Fruit fly (Drosophila melanogaster): ENCODE measurements around the gene yip7.
A peak's percentile ranks its signal among the peaks of the same experiment; 100 is the strongest.

The yip7 gene

DNA sequence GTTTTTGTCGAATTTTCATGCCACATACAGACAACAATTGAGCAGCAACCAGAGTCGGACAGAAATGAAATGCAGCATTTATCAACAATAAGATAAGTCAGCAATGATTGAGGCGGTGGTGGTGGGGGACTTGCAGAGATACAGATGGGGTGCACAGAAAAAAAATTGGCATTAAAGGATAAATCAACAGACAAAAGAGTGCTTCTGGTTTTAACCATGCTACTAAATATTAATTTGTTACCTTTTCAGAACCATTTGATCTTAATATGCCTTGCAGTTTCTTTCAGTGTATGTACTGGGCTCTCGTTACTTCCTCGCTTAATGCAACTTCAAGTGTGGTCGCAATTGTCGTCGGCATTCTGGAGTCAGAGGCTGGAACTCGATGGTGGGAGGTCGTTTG, 46.3 kb upstream of the yip7 start (continued):
- peak; percentile 9 for TF ChIP-seq CG6654 (GFP tag; optimal IDR thresholded peaks at IDR 0.05)
- TF ChIP-seq az2 (GFP tag; optimal IDR thresholded peaks at IDR 0.05) = peak; percentile 21
- TF ChIP-seq sc (optimal IDR thresholded peaks at IDR 0.05) = no peak
- no peak for TF ChIP-seq sc (GFP tag; optimal IDR thresholded peaks at IDR 0.05)
- peak; percentile 68 for TF ChIP-seq CG7839 (tag; optimal IDR thresholded peaks at IDR 0.05)
- TF ChIP-seq H15 (GFP tag; IDR thresholded peaks at IDR 0.05) = peak; percentile 66
- no peak for TF ChIP-seq CG11560 (tag; IDR thresholded peaks at IDR 0.05)
- TF ChIP-seq CG18262 (tag; optimal IDR thresholded peaks at IDR 0.05) = peak; percentile 62
- no peak for TF ChIP-seq D19B (GFP tag; optimal IDR thresholded peaks at IDR 0.05)
- no peak for TF ChIP-seq Sin3A (optimal IDR thresholded peaks at IDR 0.05)
- peak; percentile 66 for TF ChIP-seq tin (GFP tag; optimal IDR thresholded peaks at IDR 0.05)
- peak; percentile 34; the same call in 1 of the 2 replicates for TF ChIP-seq seq (GFP tag; IDR thresholded peaks at IDR 0.05)
- TF ChIP-seq E2f1 (GFP tag; IDR thresholded peaks at IDR 0.05) = peak; percentile 47; the same call in 1 of the 2 replicates
- TF ChIP-seq CG6683 (GFP tag; optimal IDR thresholded peaks at IDR 0.05) = no peak
- TF ChIP-seq aop (GFP tag; IDR thresholded peaks at IDR 0.05) = 0 out of 2 replicates have a peak, but pooled peaks have one; percentile 11
- no peak for TF ChIP-seq rib (GFP tag; IDR thresholded peaks at IDR 0.05)
- no peak for TF ChIP-seq Neu2 (GFP tag; optimal IDR thresholded peaks at IDR 0.05; ENCODE audit: borderline replicate concordance)
- no peak for TF ChIP-seq wdn (GFP tag; IDR thresholded peaks at IDR 0.05)
- TF ChIP-seq CG7357 (GFP tag; IDR thresholded peaks at IDR 0.05) = peak; percentile 43; the same call in 1 of the 3 replicates
- no peak for TF ChIP-seq maf-S (GFP tag; optimal IDR thresholded peaks at IDR 0.05)
- TF ChIP-seq NK7.1 (GFP tag; optimal IDR thresholded peaks at IDR 0.05) = peak; percentile 42
- TF ChIP-seq CG10274 (GFP tag; optimal IDR thresholded peaks at IDR 0.05) = no peak
- TF ChIP-seq slbo (GFP tag; IDR thresholded peaks at IDR 0.05) = no peak
- TF ChIP-seq hb (GFP tag; IDR thresholded peaks at IDR 0.05; ENCODE audit: partially characterized antibody) = no peak
- no peak for TF ChIP-seq sqz (GFP tag; optimal IDR thresholded peaks at IDR 0.05)
- TF ChIP-seq CG17361 (GFP tag; IDR thresholded peaks at IDR 0.05) = peak; percentile 34; the same call in 1 of the 3 replicates
- no peak for TF ChIP-seq Fer2 (tag; optimal IDR thresholded peaks at IDR 0.05)
- TF ChIP-seq run (tag; optimal IDR thresholded peaks at IDR 0.05) = no peak
- peak; percentile 38 for TF ChIP-seq Hsf (GFP tag; optimal IDR thresholded peaks at IDR 0.05)
- TF ChIP-seq Taf1 (GFP tag; IDR thresholded peaks at IDR 0.05) = no peak
- peak; percentile 79 for TF ChIP-seq CG1024 (GFP tag; IDR thresholded peaks at IDR 0.05)
- no peak for TF ChIP-seq CG11085 (GFP tag; IDR thresholded peaks at IDR 0.05)
- no peak for TF ChIP-seq CG6175 (GFP tag; IDR thresholded peaks at IDR 0.05)
- TF ChIP-seq tap (tag; optimal IDR thresholded peaks at IDR 0.05) = no peak
- TF ChIP-seq z (GFP tag; IDR thresholded peaks at IDR 0.05) = no peak
- no peak for TF ChIP-seq p53 (GFP tag; optimal IDR thresholded peaks at IDR 0.05)
- no peak for TF ChIP-seq exex (tag; optimal IDR thresholded peaks at IDR 0.05)
- TF ChIP-seq CG12659 (GFP tag; optimal IDR thresholded peaks at IDR 0.05) = no peak
- peak; percentile 2 for TF ChIP-seq ind (GFP tag; optimal IDR thresholded peaks at IDR 0.05)
- TF ChIP-seq CG32532 (GFP tag; IDR thresholded peaks at IDR 0.05) = no peak
- no peak for TF ChIP-seq bbx (GFP tag; IDR thresholded peaks at IDR 0.05; ENCODE audit: partially characterized antibody)
- no peak for TF ChIP-seq H2.0 (GFP tag; IDR thresholded peaks at IDR 0.05)
- no peak for TF ChIP-seq Nf-YB (GFP tag; optimal IDR thresholded peaks at IDR 0.05)
- no peak for TF ChIP-seq gro (GFP tag; optimal IDR thresholded peaks at IDR 0.05)
- no peak for TF ChIP-seq cas (GFP tag; IDR thresholded peaks at IDR 0.05)
- peak; percentile 48 for TF ChIP-seq CG1792 (GFP tag; optimal IDR thresholded peaks at IDR 0.05)
- TF ChIP-seq phol (tag; optimal IDR thresholded peaks at IDR 0.05) = peak; percentile 75
- TF ChIP-seq CG12744 (GFP tag; optimal IDR thresholded peaks at IDR 0.05) = no peak
- TF ChIP-seq CG14050 (GFP tag; IDR thresholded peaks at IDR 0.05) = no peak
- TF ChIP-seq Sox100B (GFP tag; optimal IDR thresholded peaks at IDR 0.05) = peak; percentile 46
- no peak for TF ChIP-seq CG13296 (GFP tag; optimal IDR thresholded peaks at IDR 0.05)
- TF ChIP-seq CG13894 (tag; optimal IDR thresholded peaks at IDR 0.05) = no peak
- peak; percentile 51 for TF ChIP-seq CG18764 (GFP tag; optimal IDR thresholded peaks at IDR 0.05)
